ENCODE assay signal across 1 fruit fly cellular context in genomic region chr2L:11119966-11120517, dm6.
A peak's percentile ranks its signal among the peaks of the same experiment; 100 is the strongest.
TF ChIP-seq lines count a peak whose summit lies in the region.

Gene CG6230, minus strand, starts transcription at chr2L:11120319.

TF ChIP-seq in whole organism, embryonic, 481 proteins besides CTCF, POLR2A, EP300 and RAD21 (continued from another document):
- TF ChIP-seq CG7271 (tag; optimal IDR thresholded peaks at IDR 0.05; lab: Kevin White, UChicago), result no peak
- no peak for TF ChIP-seq insv (GFP tag; optimal IDR thresholded peaks at IDR 0.05; lab: Kevin White, UChicago)
- peak; percentile 31 to 91 for TF ChIP-seq crp (GFP tag; optimal IDR thresholded peaks at IDR 0.05; lab: Kevin White, UChicago)
- no peak for TF ChIP-seq CG30403 (GFP tag; optimal IDR thresholded peaks at IDR 0.05; lab: Kevin White, UChicago)
- peak; percentile 61; the same call in 2 of the 3 replicates for TF ChIP-seq knrl (GFP tag; IDR thresholded peaks at IDR 0.05; lab: Robert Waterston, UW; ENCODE audit: partially characterized antibody)
- no peak for TF ChIP-seq danr (GFP tag; IDR thresholded peaks at IDR 0.05; lab: Robert Waterston, UW)
- no peak for TF ChIP-seq CG4360 (GFP tag; IDR thresholded peaks at IDR 0.05; lab: Robert Waterston, UW)
- TF ChIP-seq nom (GFP tag; optimal IDR thresholded peaks at IDR 0.05; lab: Kevin White, UChicago), result no peak
- no peak for TF ChIP-seq wek (GFP tag; optimal IDR thresholded peaks at IDR 0.05; lab: Kevin White, UChicago)
- TF ChIP-seq tap (tag; optimal IDR thresholded peaks at IDR 0.05; lab: Kevin White, UChicago), result no peak
- TF ChIP-seq Dfd (GFP tag; optimal IDR thresholded peaks at IDR 0.05; lab: Kevin White, UChicago), result no peak
- TF ChIP-seq Ssrp (tag; optimal IDR thresholded peaks at IDR 0.05; lab: Kevin White, UChicago), result no peak
- no peak for TF ChIP-seq eve (GFP tag; optimal IDR thresholded peaks at IDR 0.05; lab: Kevin White, UChicago)
- no peak for TF ChIP-seq CG6765 (GFP tag; optimal IDR thresholded peaks at IDR 0.05; lab: Kevin White, UChicago)
- no peak for TF ChIP-seq gem (tag; optimal IDR thresholded peaks at IDR 0.05; lab: Kevin White, UChicago)
- TF ChIP-seq pum (GFP tag; optimal IDR thresholded peaks at IDR 0.05; lab: Kevin White, UChicago), result no peak
- no peak for TF ChIP-seq NK7.1 (GFP tag; optimal IDR thresholded peaks at IDR 0.05; lab: Kevin White, UChicago)
